Fruit fly (Drosophila melanogaster) whole organism, embryonic: Measurements from ENCODE around the gene CG32985.

ENCODE experiments used
- Atf6 ChIP-seq: fragments of 200-800 bp; sonication (Bioruptor generic); IDR thresholded peaks from 2 replicates; pipeline ENCODE4 v1.3.6; 2022; ENCODE audit warnings: missing biosample characterization, missing genetic modification characterization
- BtbVII ChIP-seq: fragments of 200-800 bp; sonication (Bioruptor generic); optimal IDR thresholded peaks from 3 replicates; lab custom pipeline; 2017; ENCODE audit warnings: missing biosample characterization, mild to moderate bottlenecking, missing genetic modification characterization
- CG10209 ChIP-seq: fragments of 200-800 bp; sonication (Bioruptor generic); optimal IDR thresholded peaks from 3 replicates; lab custom pipeline; 2017; ENCODE audit warnings: missing biosample characterization, mild to moderate bottlenecking, missing genetic modification characterization, missing genetic modification reagents
- CG10959 ChIP-seq: fragments of 200-800 bp; sonication (Bioruptor generic); IDR thresholded peaks from 2 replicates; pipeline ENCODE4 v1.3.6; 2022; ENCODE audit warnings: missing biosample characterization, missing genetic modification characterization
- CG11093 ChIP-seq: fragments of 200-800 bp; sonication (Bioruptor generic); IDR thresholded peaks from 3 replicates; pipeline ENCODE4 v1.3.6; 2022; ENCODE audit warnings: missing biosample characterization, missing genetic modification characterization
- CG12155 ChIP-seq: fragments of 200-800 bp; sonication (Bioruptor generic); optimal IDR thresholded peaks from 3 replicates; lab custom pipeline; 2016; ENCODE audit warnings: missing biosample characterization, missing genetic modification characterization
- CG12299 ChIP-seq: fragments of 200-800 bp; sonication (Bioruptor generic); optimal IDR thresholded peaks from 2 replicates; lab custom pipeline; 2018; ENCODE audit warnings: missing biosample characterization, mild to moderate bottlenecking, missing genetic modification characterization
- CG1233 ChIP-seq: fragments of 200-800 bp; sonication (Bioruptor generic); optimal IDR thresholded peaks from 4 replicates; lab custom pipeline; 2018; ENCODE audit warnings: missing biosample characterization, mild to moderate bottlenecking, missing genetic modification characterization
- CG12659 ChIP-seq: fragments of 200-800 bp; sonication (Bioruptor generic); optimal IDR thresholded peaks from 3 replicates; lab custom pipeline; 2017; ENCODE audit warnings: mild to moderate bottlenecking, missing biosample characterization, missing genetic modification reagents, missing genetic modification characterization
- CG15514 ChIP-seq: fragments of 200-800 bp; sonication (Bioruptor generic); optimal IDR thresholded peaks from 3 replicates; lab custom pipeline; 2017; ENCODE audit warnings: missing biosample characterization, missing genetic modification characterization, mild to moderate bottlenecking, moderate library complexity, missing genetic modification reagents
- CG2120 ChIP-seq: fragments of 200-800 bp; sonication (Bioruptor generic); optimal IDR thresholded peaks from 3 replicates; lab custom pipeline; 2016; ENCODE audit warnings: missing biosample characterization, missing genetic modification characterization
- CG2712 ChIP-seq: fragments of 200-800 bp; optimal IDR thresholded peaks from 3 replicates; lab custom pipeline; 2019; ENCODE audit warnings: missing biosample characterization, mild to moderate bottlenecking, missing genetic modification characterization, moderate library complexity
- CG6683 ChIP-seq: fragments of 200-800 bp; sonication (Bioruptor generic); optimal IDR thresholded peaks from 2 replicates; lab custom pipeline; 2017; ENCODE audit warnings: missing biosample characterization, mild to moderate bottlenecking, missing genetic modification characterization, missing genetic modification reagents
- CG7372 ChIP-seq: fragments of 200-800 bp; sonication (Bioruptor generic); IDR thresholded peaks from 2 replicates; pipeline ENCODE4 v1.3.6; 2022; ENCODE audit warnings: missing biosample characterization, missing genetic modification characterization
- CG7928 ChIP-seq: fragments of 200-800 bp; sonication (Bioruptor generic); optimal IDR thresholded peaks from 2 replicates; lab custom pipeline; 2017; ENCODE audit warnings: missing biosample characterization, mild to moderate bottlenecking, missing genetic modification characterization
- CG8089 ChIP-seq: fragments of 200-800 bp; sonication (Bioruptor generic); optimal IDR thresholded peaks from 3 replicates; lab custom pipeline; 2016; ENCODE audit warnings: missing biosample characterization, missing genetic modification characterization
- Dbx ChIP-seq: fragments of 200-800 bp; sonication (Bioruptor generic); IDR thresholded peaks from 3 replicates; pipeline ENCODE4 v1.3.6; 2022; ENCODE audit warnings: missing biosample characterization, missing genetic modification characterization
- E2f2 ChIP-seq: fragments of 200-800 bp; sonication (Bioruptor generic); IDR thresholded peaks from 2 replicates; pipeline ENCODE4 v1.3.6; 2022; ENCODE audit warnings: missing biosample characterization, missing genetic modification characterization
- Fer3 ChIP-seq: fragments of 200-800 bp; sonication (Bioruptor generic); optimal IDR thresholded peaks from 2 replicates; lab custom pipeline; 2018; ENCODE audit warnings: missing biosample characterization, mild to moderate bottlenecking, missing genetic modification characterization, moderate library complexity
- HLH54F ChIP-seq: fragments of 200-800 bp; sonication (Bioruptor generic); optimal IDR thresholded peaks from 3 replicates; lab custom pipeline; 2016; ENCODE audit warnings: missing biosample characterization, missing genetic modification characterization
- Hr51 ChIP-seq, 2 experiments: fragments of 200-800 bp; sonication (Bioruptor generic); optimal IDR thresholded peaks; 2 replicates in 1 of 2; 3 replicates in 1 of 2; lab custom pipeline; 2016 to 2018; ENCODE audit warnings: missing biosample characterization in 2 of 2, missing genetic modification characterization in 2 of 2, mild to moderate bottlenecking in 1 of 2, moderate library complexity in 1 of 2
- Meics ChIP-seq: fragments of 200-800 bp; sonication (Bioruptor generic); optimal IDR thresholded peaks from 2 replicates; lab custom pipeline; 2017; ENCODE audit warnings: missing biosample characterization, mild to moderate bottlenecking, missing genetic modification characterization
- NFAT ChIP-seq: fragments of 200-800 bp; sonication (Bioruptor generic); IDR thresholded peaks from 2 replicates; pipeline ENCODE4 v1.3.6; 2022; ENCODE audit warnings: missing biosample characterization, missing genetic modification characterization
- PHDP ChIP-seq: fragments of 200-800 bp; sonication (Bioruptor generic); optimal IDR thresholded peaks from 3 replicates; lab custom pipeline; 2018; ENCODE audit warnings: missing biosample characterization, mild to moderate bottlenecking, missing genetic modification characterization, moderate library complexity
- Xbp1 ChIP-seq: fragments of 200-800 bp; sonication (Bioruptor generic); optimal IDR thresholded peaks from 3 replicates; lab custom pipeline; 2016; ENCODE audit warnings: missing biosample characterization, mild to moderate bottlenecking, missing genetic modification characterization
- Xrp1 ChIP-seq: fragments of 200-800 bp; sonication (Bioruptor generic); IDR thresholded peaks from 2 replicates; pipeline ENCODE4 v1.3.6; 2022; ENCODE audit warnings: missing biosample characterization, missing genetic modification characterization
- abd-A ChIP-seq: fragments of 200-800 bp; sonication (Bioruptor generic); optimal IDR thresholded peaks from 3 replicates; lab custom pipeline; 2019; ENCODE audit warnings: missing biosample characterization, mild to moderate bottlenecking, missing genetic modification characterization, moderate library complexity
- ase ChIP-seq: fragments of 200-800 bp; sonication (Bioruptor generic); IDR thresholded peaks from 3 replicates; pipeline ENCODE4 v1.3.6; 2022; ENCODE audit warnings: missing biosample characterization, missing genetic modification characterization
- az2 ChIP-seq: fragments of 200-800 bp; sonication (Bioruptor generic); optimal IDR thresholded peaks from 3 replicates; lab custom pipeline; 2016; ENCODE audit warnings: missing biosample characterization, missing genetic modification characterization
- bsh ChIP-seq, 2 experiments: fragments of 200-800 bp; sonication (Bioruptor generic); optimal IDR thresholded peaks; 2 replicates each; lab custom pipeline; 2017 to 2018; ENCODE audit warnings: mild to moderate bottlenecking in 2 of 2, missing biosample characterization in 2 of 2, missing genetic modification characterization in 2 of 2, moderate library complexity in 1 of 2
- dpn ChIP-seq, 2 experiments: fragments of 200-800 bp; sonication (Bioruptor generic); optimal IDR thresholded peaks; 3 replicates each; lab custom pipeline; 2016; ENCODE audit warnings: missing biosample characterization in 2 of 2, missing genetic modification characterization in 2 of 2
- ems ChIP-seq: fragments of 200-800 bp; sonication (Bioruptor generic); optimal IDR thresholded peaks from 3 replicates; lab custom pipeline; 2016; ENCODE audit warnings: missing biosample characterization, missing genetic modification characterization
- esg ChIP-seq: fragments of 200-800 bp; sonication (Bioruptor generic); conservative IDR thresholded peaks from 2 replicates; pipeline ENCODE4 v1.3.6; 2022; ENCODE audit warnings: missing biosample characterization, missing genetic modification characterization
- nmo ChIP-seq: fragments of 200-800 bp; sonication (Bioruptor generic); optimal IDR thresholded peaks from 2 replicates; lab custom pipeline; 2018; ENCODE audit warnings: missing biosample characterization, mild to moderate bottlenecking, missing genetic modification characterization, moderate library complexity
- org-1 ChIP-seq: fragments of 200-800 bp; sonication (Bioruptor generic); optimal IDR thresholded peaks from 2 replicates; lab custom pipeline; 2017; ENCODE audit warnings: missing biosample characterization, missing genetic modification characterization
- pan ChIP-seq, 4 experiments: fragments of >200 bp in 3 of 4; fragments of 200-800 bp in 1 of 4; sonication (Bioruptor generic) in 1 of 4; optimal IDR thresholded peaks in 3 of 4; IDR thresholded peaks in 1 of 4; 2 replicates each; pipeline versions ENCODE4 v1.3.6 to Lab custom; 2017 to 2022; ENCODE audit warnings: missing biosample characterization in 2 of 4, missing genetic modification characterization in 2 of 4, mixed read lengths in 1 of 4
- pb ChIP-seq: fragments of 200-800 bp; sonication (Bioruptor generic); optimal IDR thresholded peaks from 3 replicates; lab custom pipeline; 2016; ENCODE audit warnings: missing biosample characterization, missing genetic modification characterization
- pita ChIP-seq: fragments of 200-800 bp; sonication (Bioruptor generic); optimal IDR thresholded peaks from 2 replicates; lab custom pipeline; 2017; ENCODE audit warnings: missing biosample characterization, mild to moderate bottlenecking, missing genetic modification characterization
- repo ChIP-seq: fragments of 200-800 bp; sonication (Bioruptor generic); optimal IDR thresholded peaks from 2 replicates; lab custom pipeline; 2016; ENCODE audit warnings: missing biosample characterization, missing genetic modification characterization
- row ChIP-seq: fragments of 200-800 bp; sonication (Bioruptor generic); IDR thresholded peaks from 3 replicates; pipeline ENCODE4 v1.3.6; 2022; ENCODE audit warnings: missing biosample characterization, missing genetic modification characterization
- seq ChIP-seq: fragments of 200-800 bp; sonication (Bioruptor generic); IDR thresholded peaks from 2 replicates; pipeline ENCODE4 v1.3.6; 2022; ENCODE audit warnings: missing biosample characterization, missing genetic modification characterization
- slou ChIP-seq: fragments of 200-800 bp; sonication (Bioruptor generic); optimal IDR thresholded peaks from 3 replicates; lab custom pipeline; 2016; ENCODE audit warnings: missing biosample characterization, missing genetic modification characterization
- so ChIP-seq: fragments of 200-800 bp; sonication (Bioruptor generic); IDR thresholded peaks from 3 replicates; pipeline ENCODE4 v1.3.6; 2022; ENCODE audit warnings: missing biosample characterization, missing genetic modification characterization
- unpg ChIP-seq: fragments of 200-800 bp; sonication (Bioruptor generic); optimal IDR thresholded peaks from 3 replicates; lab custom pipeline; 2018; ENCODE audit warnings: missing biosample characterization, mild to moderate bottlenecking, missing genetic modification characterization, moderate library complexity
- zfh2 ChIP-seq: fragments of 200-800 bp; sonication (Bioruptor generic); optimal IDR thresholded peaks from 2 replicates; lab custom pipeline; 2016; ENCODE audit warnings: missing biosample characterization, missing genetic modification characterization

Gene CG32985

dm6 chr2L:8980359-8980758, 18.0 kb downstream of the CG32985 start, which contains the start of gene CG18662:
Gene CG18662 (plus strand): TSS chr2L:8980659.
- TF ChIP-seq CG1233 (GFP tag; lab: Kevin White, UChicago) = no peak
- TF ChIP-seq Xbp1 = no peak

- TF ChIP-seq repo (GFP tag; lab: Kevin White, UChicago) (no peak), CG11093 (GFP tag; lab: Robert Waterston, UW) (0 out of 3 replicates have a peak, but pooled peaks have one; percentile 31), BtbVII (GFP tag; lab: Kevin White, UChicago) (peak; percentile 40), Meics (GFP tag; lab: Kevin White, UChicago) (peak; percentile 69), CG10959 (GFP tag; lab: Robert Waterston, UW) (no peak), CG15514 (GFP tag; lab: Kevin White, UChicago) (peak; percentile 7), Dbx (GFP tag; lab: Robert Waterston, UW) (peak; percentile 31; the same call in 1 of the 3 replicates), pan (optimal IDR thresholded peaks at IDR 0.05; lab: Kevin White, UChicago) (no peak), pan (GFP tag; optimal IDR thresholded peaks at IDR 0.05 in 1 of 2, IDR thresholded peaks at IDR 0.05 in 1 of 2) (peak in 1 of 2 experiments; percentile 60), so (GFP tag; lab: Robert Waterston, UW) (peak; percentile 70; the same call in 1 of the 3 replicates), PHDP (peak; percentile 62), slou (no peak), Xbp1 (peak; percentile 51), CG6683 (GFP tag; lab: Kevin White, UChicago) (peak; percentile 4), CG10209 (GFP tag; lab: Kevin White, UChicago) (peak; percentile 59), abd-A (tag; lab: Kevin White, UChicago) (peak; percentile 3), bsh (GFP tag; optimal IDR thresholded peaks at IDR 0.05; lab: Kevin White, UChicago) (peak in 1 of 2 experiments; percentile 23), CG8089 (GFP tag; lab: Kevin White, UChicago) (peak; percentile 13), dpn (GFP tag; optimal IDR thresholded peaks at IDR 0.05; lab: Kevin White, UChicago) (peak; percentile 34 to 61), CG12155 (GFP tag; lab: Kevin White, UChicago) (peak; percentile 29), CG2712 (tag; lab: Kevin White, UChicago) (peak; percentile 9), CG7372 (peak; percentile 47; the same call in 1 of the 2 replicates), CG7928 (GFP tag; lab: Kevin White, UChicago) (peak; percentile 4), ems (GFP tag; lab: Kevin White, UChicago) (peak; percentile 21), Fer3 (peak; percentile 71), org-1 (GFP tag; lab: Kevin White, UChicago) (peak; percentile 28), CG1233 (GFP tag; lab: Kevin White, UChicago) (no peak), esg (GFP tag; lab: Robert Waterston, UW) (peak; percentile 47), HLH54F (peak; percentile 12), Hr51 (GFP tag; optimal IDR thresholded peaks at IDR 0.05; lab: Kevin White, UChicago) (peak in 1 of 2 experiments; percentile 83), seq (GFP tag; lab: Robert Waterston, UW) (peak; percentile 32; the same call in 1 of the 2 replicates), az2 (GFP tag; lab: Kevin White, UChicago) (peak; percentile 31), pb (GFP tag; lab: Kevin White, UChicago) (peak; percentile 27), Xrp1 (GFP tag; lab: Robert Waterston, UW) (peak; percentile 38; the same call in 1 of the 2 replicates), Atf6 (GFP tag; lab: Robert Waterston, UW) (peak; percentile 57; the same call in 1 of the 2 replicates), row (GFP tag; lab: Robert Waterston, UW) (peak; percentile 73), unpg (GFP tag; lab: Kevin White, UChicago) (peak; percentile 69), ase (GFP tag; lab: Robert Waterston, UW) (peak; percentile 45; the same call in 1 of the 3 replicates), NFAT (GFP tag; lab: Robert Waterston, UW) (peak; percentile 28; the same call in 1 of the 2 replicates), CG12659 (peak; percentile 44), E2f2 (GFP tag; lab: Robert Waterston, UW) (peak; percentile 54; the same call in 1 of the 2 replicates), CG2120 (GFP tag; lab: Kevin White, UChicago) (peak; percentile 49), nmo (GFP tag; lab: Kevin White, UChicago) (peak; percentile 43), zfh2 (GFP tag; lab: Kevin White, UChicago) (peak; percentile 21), pita (GFP tag; lab: Kevin White, UChicago) (no peak), CG12299 (tag; lab: Kevin White, UChicago) (peak; percentile 40)
Measured at dm6 chr2L:8982584-8983302, 20.4 kb downstream of the CG32985 start.
